Worm (Caenorhabditis elegans) whole organism, L4 larva: ENCODE measurements around the gene C05E4.15.

ENCODE experiments used
- F10B5.3 ChIP-seq: sonication (generic microtip); optimal IDR thresholded peaks from 2 replicates; lab custom pipeline; 2016; ENCODE audit warnings: mild to moderate bottlenecking, missing genetic modification characterization, missing compliant biosample characterization
- F44E2.7 ChIP-seq: fragments of 200-800 bp; sonication (Bioruptor generic); IDR thresholded peaks from 2 replicates; pipeline ENCODE4 v2.1.2; 2022; ENCODE audit warnings: missing genetic modification characterization, missing compliant biosample characterization
- R02D3.7 ChIP-seq: fragments of 150-350 bp; sonication (generic microtip); optimal IDR thresholded peaks from 3 replicates; lab custom pipeline; 2014; ENCODE audit warnings: missing biosample characterization, missing genetic modification characterization
- T26A8.4 ChIP-seq: fragments of 200-800 bp; sonication (Bioruptor generic); IDR thresholded peaks from 2 replicates; pipeline ENCODE4 v1.3.6; 2022; ENCODE audit warnings: missing genetic modification characterization, missing compliant biosample characterization
- ZK337.2 ChIP-seq: fragments of 200-800 bp; sonication (Bioruptor generic); IDR thresholded peaks from 2 replicates; pipeline ENCODE4 v1.3.6; 2022; ENCODE audit warnings: missing genetic modification reagents, missing genetic modification characterization, missing compliant biosample characterization
- ZK546.5 ChIP-seq, 2 experiments: sonication (generic microtip); optimal IDR thresholded peaks; 2 replicates each; lab custom pipeline; 2017; ENCODE audit warnings: missing biosample characterization in 2 of 2, missing genetic modification characterization in 2 of 2
- ama-1 ChIP-seq: fragments of 150-350 bp; optimal IDR thresholded peaks from 2 replicates; lab custom pipeline; 2014; ENCODE audit warnings: inconsistent platforms, mixed read lengths
- attf-4 ChIP-seq: sonication (generic microtip); optimal IDR thresholded peaks from 3 replicates; lab custom pipeline; 2017; ENCODE audit warnings: missing biosample characterization, missing genetic modification characterization
- ceh-28 ChIP-seq: fragments of 150-350 bp; optimal IDR thresholded peaks from 2 replicates; lab custom pipeline; 2014; ENCODE audit warnings: missing biosample characterization, missing genetic modification reagents, missing genetic modification characterization
- ceh-44 ChIP-seq: fragments of 200-800 bp; sonication (Bioruptor generic); IDR thresholded peaks from 2 replicates; pipeline ENCODE4 v1.3.6; 2022; ENCODE audit warnings: missing genetic modification reagents, missing genetic modification characterization, missing compliant biosample characterization
- ceh-82 ChIP-seq: sonication (generic microtip); optimal IDR thresholded peaks from 2 replicates; lab custom pipeline; 2017; ENCODE audit warnings: missing biosample characterization, missing genetic modification characterization
- ces-1 ChIP-seq: fragments of 150-350 bp; sonication (generic microtip); optimal IDR thresholded peaks from 4 replicates; lab custom pipeline; 2014; ENCODE audit warnings: missing biosample characterization, missing genetic modification reagents, missing genetic modification characterization
- ctbp-1 ChIP-seq: fragments of 200-800 bp; sonication (Bioruptor generic); IDR thresholded peaks from 2 replicates; pipeline ENCODE4 v1.3.6; 2022; ENCODE audit warnings: missing genetic modification reagents, missing genetic modification characterization, missing compliant biosample characterization
- dmd-6 ChIP-seq: fragments of 200-800 bp; sonication (Bioruptor generic); IDR thresholded peaks from 2 replicates; pipeline ENCODE4 v1.3.6; 2022; ENCODE audit warnings: missing genetic modification reagents, missing genetic modification characterization, missing compliant biosample characterization
- dpl-1 ChIP-seq: fragments of 150-350 bp; optimal IDR thresholded peaks from 2 replicates; lab custom pipeline; 2014; ENCODE audit warnings: missing biosample characterization, missing genetic modification reagents, missing genetic modification characterization
- duxl-1 ChIP-seq: sonication (generic microtip); optimal IDR thresholded peaks from 2 replicates; lab custom pipeline; 2016; ENCODE audit warnings: mild to moderate bottlenecking, missing genetic modification characterization, moderate library complexity, missing compliant biosample characterization; ENCODE audit not compliant: poor library complexity
- dve-1 ChIP-seq: sonication (generic microtip); optimal IDR thresholded peaks from 2 replicates; lab custom pipeline; 2017; ENCODE audit warnings: antibody characterized with exemption, mild to moderate bottlenecking, missing genetic modification characterization, missing compliant biosample characterization; ENCODE audit not compliant: insufficient read depth
- egl-27 ChIP-seq: sonication (generic microtip); optimal IDR thresholded peaks from 3 replicates; lab custom pipeline; 2017; ENCODE audit warnings: missing biosample characterization, missing genetic modification reagents, missing genetic modification characterization
- fkh-10 ChIP-seq: fragments of 150-350 bp; optimal IDR thresholded peaks from 2 replicates; lab custom pipeline; 2014; ENCODE audit warnings: missing biosample characterization, missing genetic modification reagents, missing genetic modification characterization
- jun-1 ChIP-seq: fragments of 150-350 bp; optimal IDR thresholded peaks from 2 replicates; lab custom pipeline; 2014; ENCODE audit warnings: missing biosample characterization, missing genetic modification reagents, missing genetic modification characterization
- lim-7 ChIP-seq: fragments of 200-800 bp; sonication (Bioruptor generic); IDR thresholded peaks from 2 replicates; pipeline ENCODE4 v1.3.6; 2022; ENCODE audit warnings: missing genetic modification characterization, missing compliant biosample characterization
- lin-1 ChIP-seq: fragments of 200-800 bp; sonication (Bioruptor generic); IDR thresholded peaks from 2 replicates; pipeline ENCODE4 v1.3.6; 2022; ENCODE audit warnings: missing genetic modification reagents, missing genetic modification characterization, missing compliant biosample characterization
- lin-15B ChIP-seq: fragments of 150-350 bp; sonication (generic microtip); optimal IDR thresholded peaks from 3 replicates; lab custom pipeline; 2014; ENCODE audit warnings: missing biosample characterization, missing genetic modification characterization
- lin-38 ChIP-seq: fragments of 200-800 bp; sonication (Bioruptor generic); IDR thresholded peaks from 2 replicates; pipeline ENCODE4 v1.3.6; 2022; ENCODE audit warnings: missing genetic modification reagents, missing genetic modification characterization, missing compliant biosample characterization
- lsy-2 ChIP-seq, 2 experiments: fragments of 150-350 bp in 1 of 2; sonication (generic microtip) in 1 of 2; optimal IDR thresholded peaks; 2 replicates each; lab custom pipeline; 2014 to 2017; ENCODE audit warnings: missing biosample characterization in 2 of 2, missing genetic modification characterization in 2 of 2
- madf-5 ChIP-seq, 2 experiments: fragments of 200-800 bp; sonication (Bioruptor generic); IDR thresholded peaks; 2 replicates each; pipeline ENCODE4 v1.3.6; 2022; ENCODE audit warnings: missing compliant biosample characterization in 2 of 2, missing genetic modification characterization in 2 of 2
- mdt-29 ChIP-seq: fragments of 200-800 bp; sonication (Bioruptor generic); IDR thresholded peaks from 2 replicates; pipeline ENCODE4 v1.3.6; 2022; ENCODE audit warnings: missing genetic modification reagents, missing genetic modification characterization, missing compliant biosample characterization
- mxl-2 ChIP-seq: fragments of 200-800 bp; sonication (Bioruptor generic); conservative IDR thresholded peaks from 2 replicates; pipeline ENCODE4 v1.3.6; 2022; ENCODE audit warnings: missing genetic modification reagents, missing genetic modification characterization, missing compliant biosample characterization
- nhr-111 ChIP-seq: fragments of 200-800 bp; sonication (Bioruptor generic); optimal IDR thresholded peaks from 2 replicates; lab custom pipeline; 2018; ENCODE audit warnings: mild to moderate bottlenecking, missing genetic modification characterization, missing compliant biosample characterization
- nhr-237 ChIP-seq: sonication (generic microtip); optimal IDR thresholded peaks from 2 replicates; lab custom pipeline; 2017; ENCODE audit warnings: missing biosample characterization, missing genetic modification characterization
- nhr-25 ChIP-seq: sonication (generic microtip); optimal IDR thresholded peaks from 2 replicates; lab custom pipeline; 2017; ENCODE audit warnings: missing genetic modification characterization, mild to moderate bottlenecking, missing compliant biosample characterization, antibody characterized with exemption, moderate library complexity, borderline replicate concordance; ENCODE audit not compliant: insufficient read depth
- nhr-41 ChIP-seq: fragments of 200-800 bp; sonication (Bioruptor generic); IDR thresholded peaks from 2 replicates; pipeline ENCODE4 v1.3.6; 2022; ENCODE audit warnings: missing genetic modification reagents, missing genetic modification characterization, missing compliant biosample characterization
- nhr-42 ChIP-seq: fragments of 200-800 bp; sonication (Bioruptor generic); IDR thresholded peaks from 2 replicates; pipeline ENCODE4 v1.3.6; 2022; ENCODE audit warnings: missing genetic modification characterization, missing compliant biosample characterization
- nhr-48 ChIP-seq: sonication (generic microtip); optimal IDR thresholded peaks from 2 replicates; lab custom pipeline; 2016; ENCODE audit warnings: mild to moderate bottlenecking, missing genetic modification characterization, missing compliant biosample characterization
- nhr-77 ChIP-seq: fragments of 150-350 bp; optimal IDR thresholded peaks from 2 replicates; lab custom pipeline; 2014; ENCODE audit warnings: missing biosample characterization, missing genetic modification characterization
- pha-4 ChIP-seq, 2 experiments: fragments of 150-350 bp in 1 of 2; fragments of 200-800 bp in 1 of 2; sonication (Bioruptor generic) in 1 of 2; IDR thresholded peaks in 1 of 2; optimal IDR thresholded peaks in 1 of 2; 2 replicates each; pipeline versions ENCODE4 v1.3.6 to Lab custom; 2014 to 2022; ENCODE audit warnings: missing genetic modification characterization in 2 of 2, missing genetic modification reagents in 2 of 2, missing biosample characterization in 1 of 2, missing compliant biosample characterization in 1 of 2
- php-3 ChIP-seq: fragments of 200-800 bp; sonication (Bioruptor generic); IDR thresholded peaks from 2 replicates; pipeline ENCODE4 v1.3.6; 2022; ENCODE audit warnings: missing genetic modification reagents, missing genetic modification characterization, missing compliant biosample characterization
- rbr-2 ChIP-seq: sonication (generic microtip); optimal IDR thresholded peaks from 2 replicates; lab custom pipeline; 2016; ENCODE audit warnings: missing genotype, missing genetic modification characterization, missing compliant biosample characterization
- spr-3 ChIP-seq: fragments of 200-800 bp; sonication (Bioruptor generic); optimal IDR thresholded peaks from 2 replicates; lab custom pipeline; 2018; ENCODE audit warnings: mild to moderate bottlenecking, missing genetic modification characterization, missing compliant biosample characterization
- tag-97 ChIP-seq: fragments of 200-800 bp; sonication (Bioruptor generic); IDR thresholded peaks from 2 replicates; pipeline ENCODE4 v1.3.6; 2022; ENCODE audit warnings: missing genetic modification characterization, missing compliant biosample characterization
- unc-130 ChIP-seq: sonication (generic microtip); optimal IDR thresholded peaks from 2 replicates; lab custom pipeline; 2016; ENCODE audit warnings: missing genetic modification reagents, missing genetic modification characterization, missing compliant biosample characterization
- unc-39 ChIP-seq: sonication (generic microtip); optimal IDR thresholded peaks from 2 replicates; lab custom pipeline; 2017; ENCODE audit warnings: missing biosample characterization, missing genetic modification characterization
- vab-7 ChIP-seq: fragments of 200-800 bp; sonication (Bioruptor generic); IDR thresholded peaks from 2 replicates; pipeline ENCODE4 v1.3.6; 2022; ENCODE audit warnings: missing genetic modification reagents, missing genetic modification characterization, missing compliant biosample characterization
- zag-1 ChIP-seq: fragments of 150-350 bp; optimal IDR thresholded peaks from 2 replicates; lab custom pipeline; 2014; ENCODE audit warnings: missing biosample characterization, missing genetic modification characterization
- zip-11 ChIP-seq: fragments of 200-800 bp; sonication (Bioruptor generic); IDR thresholded peaks from 2 replicates; pipeline ENCODE4 v1.3.6; 2022; ENCODE audit warnings: missing genetic modification characterization, missing compliant biosample characterization
- ztf-7 ChIP-seq: fragments of 150-350 bp; optimal IDR thresholded peaks from 2 replicates; lab custom pipeline; 2014; ENCODE audit warnings: missing biosample characterization, missing genetic modification characterization

The C05E4.15 gene

DNA sequence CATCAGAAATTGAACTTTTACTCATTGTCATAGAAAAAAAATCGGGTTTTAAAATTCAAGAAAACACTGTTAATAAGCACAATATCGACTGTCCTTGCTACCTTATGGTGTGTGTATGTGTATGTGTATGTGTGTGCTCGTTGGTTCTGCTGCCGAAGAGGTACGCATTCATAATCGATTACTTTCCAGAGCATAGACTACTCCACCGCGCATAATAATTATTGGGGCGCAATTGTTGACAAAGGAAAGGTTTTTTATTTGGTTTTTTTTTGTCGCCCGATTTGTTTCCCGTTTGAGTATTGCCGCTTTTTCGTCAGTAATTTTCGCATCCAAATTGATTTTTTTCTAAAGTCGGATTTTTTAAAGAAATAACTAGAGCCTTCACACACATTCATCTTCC lies at the start of gene C05E4.15:
C05E4.15 (minus strand) TSS at position 101 of the 400 bp plus-strand sequence.
- TF ChIP-seq pha-4 (GFP tag; IDR thresholded peaks at IDR 0.05; lab: Robert Waterston, UW) (no peak), pha-4 (tag; optimal IDR thresholded peaks at IDR 0.05; lab: Kevin White, UChicago) (no peak), tag-97 (GFP tag; lab: Robert Waterston, UW) (no peak), ztf-7 (tag; lab: Kevin White, UChicago) (no peak), F44E2.7 (GFP tag; lab: Robert Waterston, UW) (no peak), nhr-42 (no peak), unc-130 (GFP tag; lab: Kevin White, UChicago) (no peak), ceh-44 (GFP tag; lab: Robert Waterston, UW) (no peak), jun-1 (tag; lab: Kevin White, UChicago) (no peak), egl-27 (tag; lab: Kevin White, UChicago) (no peak), unc-39 (tag; lab: Kevin White, UChicago) (no peak), nhr-237 (tag; lab: Kevin White, UChicago) (no peak), zip-11 (GFP tag; lab: Robert Waterston, UW) (no peak), vab-7 (no peak), dpl-1 (GFP tag; lab: Kevin White, UChicago) (no peak), lim-7 (no peak), fkh-10 (GFP tag; lab: Kevin White, UChicago) (no peak), nhr-25 (tag; lab: Kevin White, UChicago) (no peak)

DNA sequence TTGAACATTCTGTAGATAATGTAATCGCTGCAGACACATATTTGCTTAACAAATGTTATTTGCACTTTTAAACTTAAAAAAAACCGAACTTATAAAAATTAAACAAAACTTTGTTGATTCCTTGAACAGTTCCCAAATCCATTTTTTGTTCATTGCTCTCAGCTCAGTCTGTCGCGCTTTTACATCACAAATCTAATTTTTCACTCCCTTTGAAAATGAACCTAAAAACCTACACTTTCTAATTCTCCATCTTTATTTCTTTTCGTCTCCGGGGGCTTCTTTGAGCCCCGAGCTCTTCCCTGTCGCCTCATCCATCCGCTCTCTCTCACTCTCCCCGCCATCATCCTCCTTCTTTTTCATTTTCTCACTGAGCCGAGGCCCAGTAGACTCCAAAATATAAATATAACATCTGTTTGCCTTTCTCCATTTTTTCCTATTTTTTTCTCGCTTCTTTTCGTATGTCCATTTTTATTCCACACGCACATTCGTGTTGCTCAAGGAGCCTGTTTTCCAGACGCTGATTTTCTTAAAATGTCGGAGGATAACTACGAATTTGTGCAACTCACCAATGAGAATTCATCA lies 49.2 kb upstream of the C05E4.15 start, which contains the start of gene R13D11.4:
R13D11.4 (plus strand) TSS at position 532 of the 582 bp plus-strand sequence.
- TF ChIP-seq duxl-1 (tag; lab: Kevin White, UChicago) = no peak
- TF ChIP-seq F10B5.3 (tag; lab: Kevin White, UChicago) = no peak
- TF ChIP-seq attf-4 = no peak
- no peak for TF ChIP-seq lin-38
- TF ChIP-seq mdt-29 (GFP tag; lab: Robert Waterston, UW) = no peak
- TF ChIP-seq R02D3.7 (tag; lab: Kevin White, UChicago) = no peak
- no peak for TF ChIP-seq dve-1 (tag; lab: Kevin White, UChicago)
- TF ChIP-seq ZK546.5 (tag; optimal IDR thresholded peaks at IDR 0.05; lab: Kevin White, UChicago) = no peak
- TF ChIP-seq ces-1 (GFP tag; lab: Kevin White, UChicago) = peak; percentile 29
- TF ChIP-seq lsy-2 (tag; optimal IDR thresholded peaks at IDR 0.05; lab: Kevin White, UChicago) = no peak
- no peak for TF ChIP-seq nhr-111 (GFP tag; lab: Kevin White, UChicago)
- no peak for TF ChIP-seq lin-1 (GFP tag; lab: Robert Waterston, UW)
- TF ChIP-seq php-3 (GFP tag; lab: Robert Waterston, UW) = no peak
- no peak for TF ChIP-seq ZK337.2 (GFP tag; lab: Robert Waterston, UW)
- TF ChIP-seq zag-1 (tag; lab: Kevin White, UChicago) = no peak
- TF ChIP-seq tag-97 (GFP tag; lab: Robert Waterston, UW) = no peak
- no peak for TF ChIP-seq mxl-2 (GFP tag; lab: Robert Waterston, UW)
- TF ChIP-seq nhr-48 (tag; lab: Kevin White, UChicago) = no peak
- TF ChIP-seq ama-1 (lab: Kevin White, UChicago) = no peak
- TF ChIP-seq nhr-77 (tag; lab: Kevin White, UChicago) = no peak
- no peak for TF ChIP-seq T26A8.4
- TF ChIP-seq nhr-41 (GFP tag; lab: Robert Waterston, UW) = no peak
- no peak for TF ChIP-seq vab-7
- TF ChIP-seq fkh-10 (GFP tag; lab: Kevin White, UChicago) = peak; percentile 27
- no peak for TF ChIP-seq ceh-28 (tag; lab: Kevin White, UChicago)
- TF ChIP-seq madf-5 (GFP tag; IDR thresholded peaks at IDR 0.05; lab: Robert Waterston, UW) = no peak
- TF ChIP-seq egl-27 (tag; lab: Kevin White, UChicago) = no peak
- no peak for TF ChIP-seq dmd-6 (GFP tag; lab: Robert Waterston, UW)
- no peak for TF ChIP-seq lin-15B
- TF ChIP-seq ceh-82 (tag; lab: Kevin White, UChicago) = no peak
- no peak for TF ChIP-seq spr-3 (GFP tag; lab: Kevin White, UChicago)
- peak; percentile 25 for TF ChIP-seq rbr-2 (tag; lab: Kevin White, UChicago)
- TF ChIP-seq ctbp-1 = 0 out of 2 replicates have a peak, but pooled peaks have one; percentile 29
